Worm (Caenorhabditis elegans): ENCODE measurements around the gene hrde-1.

Gene hrde-1

DNA sequence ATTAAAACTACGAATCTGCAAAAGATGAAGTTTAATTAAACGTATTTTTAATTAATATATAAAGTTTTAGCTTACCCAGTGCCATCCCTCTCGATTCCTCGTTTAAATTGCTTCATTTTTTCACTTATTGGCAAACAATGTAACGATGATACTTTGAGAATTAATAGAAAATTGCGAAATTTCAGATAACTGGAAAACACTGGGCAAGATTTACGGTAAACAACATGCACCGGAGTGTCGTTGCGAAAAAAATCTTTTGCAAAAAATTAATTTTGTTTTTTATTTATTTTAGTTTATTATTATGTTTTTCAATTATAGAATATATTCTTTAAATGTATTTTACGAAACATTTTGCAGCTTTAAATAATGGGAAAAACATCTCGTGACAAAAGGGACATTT, 28.1 kb upstream of the hrde-1 start, which contains the start of the genes pelo-1 and R74.7 (continued):
- no peak for TF ChIP-seq alr-1 (tag; optimal IDR thresholded peaks at IDR 0.05; ENCODE audit: borderline replicate concordance)
- peak; percentile 19 to 33 for TF ChIP-seq efl-1 (optimal IDR thresholded peaks at IDR 0.05)
- peak in 1 of 2 experiments; percentile 25 for TF ChIP-seq efl-1 (GFP tag; optimal IDR thresholded peaks at IDR 0.05 in 1 of 2)
- no peak for TF ChIP-seq ztf-4 (tag; optimal IDR thresholded peaks at IDR 0.05)
- TF ChIP-seq Y116A8C.19 (tag; optimal IDR thresholded peaks at IDR 0.05; ENCODE audit: borderline replicate concordance), result no peak
- no peak for TF ChIP-seq fkh-10 (GFP tag; optimal IDR thresholded peaks at IDR 0.05)
- no peak for TF ChIP-seq pax-3 (tag; optimal IDR thresholded peaks at IDR 0.05)
- TF ChIP-seq mef-2 (tag; optimal IDR thresholded peaks at IDR 0.05), result no peak
- TF ChIP-seq F16B12.6 (tag; optimal IDR thresholded peaks at IDR 0.05), result no peak
- TF ChIP-seq ceh-63 (GFP tag; optimal IDR thresholded peaks at IDR 0.05), result no peak
- peak; percentile 1 for TF ChIP-seq nhr-20 (tag; optimal IDR thresholded peaks at IDR 0.05)
- no peak for TF ChIP-seq mab-9 (GFP tag; IDR thresholded peaks at IDR 0.05)
- TF ChIP-seq unc-30 (tag; optimal IDR thresholded peaks at IDR 0.05), result no peak
- TF ChIP-seq nhr-76 (tag; optimal IDR thresholded peaks at IDR 0.05), result no peak
- TF ChIP-seq blmp-1 (tag; optimal IDR thresholded peaks at IDR 0.05), result peak; percentile 29
- TF ChIP-seq grh-1 (GFP tag; IDR thresholded peaks at IDR 0.05), result no peak
- TF ChIP-seq nhr-77 (tag; optimal IDR thresholded peaks at IDR 0.05), result no peak
- TF ChIP-seq rnt-1 (tag; optimal IDR thresholded peaks at IDR 0.05), result no peak
- TF ChIP-seq mep-1 (tag; optimal IDR thresholded peaks at IDR 0.05), result peak; percentile 36
- no peak for TF ChIP-seq ets-5 (GFP tag; IDR thresholded peaks at IDR 0.05)
- peak; percentile 2 for TF ChIP-seq swsn-7 (tag; optimal IDR thresholded peaks at IDR 0.05)
- TF ChIP-seq C16A3.4 (tag; optimal IDR thresholded peaks at IDR 0.05), result no peak
- no peak for TF ChIP-seq elt-3 (tag; optimal IDR thresholded peaks at IDR 0.05)
- no peak for TF ChIP-seq lir-3 (tag; optimal IDR thresholded peaks at IDR 0.05; ENCODE audit: poor library complexity)
- no peak for TF ChIP-seq snpc-4 (tag; optimal IDR thresholded peaks at IDR 0.05)
- TF ChIP-seq nhr-71 (tag; optimal IDR thresholded peaks at IDR 0.05), result peak; percentile 41
- TF ChIP-seq isw-1 (GFP tag; IDR thresholded peaks at IDR 0.05), result no peak
- TF ChIP-seq aha-1 (tag; optimal IDR thresholded peaks at IDR 0.05), result no peak
- TF ChIP-seq ces-1 (GFP tag; optimal IDR thresholded peaks at IDR 0.05), result no peak
- peak in 1 of 3 experiments; percentile 29 for TF ChIP-seq dpl-1 (GFP tag; optimal IDR thresholded peaks at IDR 0.05)
- TF ChIP-seq lsy-2 (tag; optimal IDR thresholded peaks at IDR 0.05), result peak in 1 of 2 experiments; percentile 66

DNA sequence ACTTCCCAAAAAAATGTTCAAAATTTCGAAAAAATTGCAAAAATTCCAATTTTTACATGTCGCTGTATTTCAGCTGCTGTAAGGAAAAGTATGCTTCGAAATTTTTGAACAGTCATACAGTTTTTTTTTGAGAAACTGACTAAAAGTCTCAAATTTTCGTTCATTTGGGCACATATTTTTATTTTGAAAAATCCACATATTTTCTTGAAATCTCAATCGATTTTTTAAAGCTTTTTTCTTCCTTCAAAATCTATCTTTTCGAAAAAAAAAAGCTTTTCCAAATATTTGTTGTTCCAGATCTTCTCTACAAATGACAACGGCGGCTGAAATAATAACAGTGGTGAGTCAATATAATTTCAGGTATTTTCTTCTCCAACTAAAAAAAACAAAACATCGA, 21.0 kb upstream of the hrde-1 start, which contains the start of gene asd-1:
TSS of gene asd-1 (plus strand) at position 298 of the 397 bp plus-strand sequence.
- TF ChIP-seq aly-2 (tag; optimal IDR thresholded peaks at IDR 0.05), result no peak
- TF ChIP-seq nhr-28 (tag; optimal IDR thresholded peaks at IDR 0.05), result no peak
- TF ChIP-seq mab-9 (GFP tag; IDR thresholded peaks at IDR 0.05), result no peak
- TF ChIP-seq isw-1 (GFP tag; IDR thresholded peaks at IDR 0.05), result no peak
- no peak for TF ChIP-seq fos-1 (tag; optimal IDR thresholded peaks at IDR 0.05)
- TF ChIP-seq irx-1 (tag; optimal IDR thresholded peaks at IDR 0.05), result no peak
- TF ChIP-seq mdl-1 (tag; optimal IDR thresholded peaks at IDR 0.05), result no peak
- no peak for TF ChIP-seq aha-1 (tag; optimal IDR thresholded peaks at IDR 0.05)
- no peak for TF ChIP-seq Y116A8C.19 (tag; optimal IDR thresholded peaks at IDR 0.05; ENCODE audit: borderline replicate concordance)

DNA sequence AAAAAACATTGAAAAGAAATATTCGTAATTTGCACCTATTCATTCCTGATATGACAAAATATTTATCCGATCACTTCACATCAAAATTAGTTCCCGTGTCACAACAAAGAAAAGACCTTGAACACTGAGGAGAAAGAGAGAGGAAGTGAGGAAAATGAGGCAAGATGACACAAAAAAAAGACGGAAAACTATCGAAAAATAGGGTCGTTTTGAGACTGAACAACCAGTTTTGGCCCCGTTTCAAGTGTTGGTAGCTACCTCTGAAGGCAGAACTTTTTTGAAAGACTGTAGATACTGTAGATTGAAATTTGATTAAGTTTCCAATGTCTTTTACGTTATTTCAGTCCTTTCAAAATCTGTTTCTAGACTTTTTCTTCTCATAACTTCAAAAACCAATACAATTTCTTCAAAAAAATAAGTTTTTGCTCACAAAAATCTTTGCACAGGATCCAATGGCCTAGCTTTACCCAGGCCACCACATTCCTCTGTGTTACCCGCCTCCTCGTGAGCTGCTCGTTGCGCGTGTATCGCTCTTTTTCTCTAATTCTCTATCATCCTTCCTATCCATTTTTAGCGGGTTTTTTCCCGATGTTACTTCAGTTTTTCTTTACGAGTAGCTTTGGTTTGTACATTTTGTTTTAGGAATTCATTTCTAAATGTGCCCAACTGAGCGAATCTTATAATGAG, 20.5 kb upstream of the hrde-1 start:
- TF ChIP-seq fos-1 (tag; optimal IDR thresholded peaks at IDR 0.05) (peak; percentile 3), nhr-20 (tag; optimal IDR thresholded peaks at IDR 0.05) (peak; percentile 50), lin-13 (GFP tag; optimal IDR thresholded peaks at IDR 0.05) (no peak), nhr-12 (tag; optimal IDR thresholded peaks at IDR 0.05) (no peak), ztf-11 (tag; optimal IDR thresholded peaks at IDR 0.05) (peak in 1 of 2 experiments; percentile 58), pqm-1 (tag; optimal IDR thresholded peaks at IDR 0.05) (no peak), mef-2 (tag; optimal IDR thresholded peaks at IDR 0.05) (no peak), sup-37 (GFP tag; optimal IDR thresholded peaks at IDR 0.05) (no peak), tlp-1 (tag; optimal IDR thresholded peaks at IDR 0.05) (no peak), ceh-63 (GFP tag; optimal IDR thresholded peaks at IDR 0.05) (no peak), nhr-47 (tag; optimal IDR thresholded peaks at IDR 0.05) (peak; percentile 66), swsn-7 (tag; optimal IDR thresholded peaks at IDR 0.05) (peak; percentile 55), efl-1 (optimal IDR thresholded peaks at IDR 0.05) (peak; percentile 67 to 74), efl-1 (GFP tag; optimal IDR thresholded peaks at IDR 0.05 in 1 of 2) (peak; percentile 56 to 94), unc-98 (GFP tag; IDR thresholded peaks at IDR 0.05) (0 out of 2 replicates have a peak, but pooled peaks have one; percentile 49), nhr-71 (tag; optimal IDR thresholded peaks at IDR 0.05) (peak; percentile 84), ztf-4 (tag; optimal IDR thresholded peaks at IDR 0.05) (no peak), lin-15B (tag; optimal IDR thresholded peaks at IDR 0.05) (peak; percentile 59), irx-1 (tag; optimal IDR thresholded peaks at IDR 0.05) (peak; percentile 71), ets-5 (GFP tag; IDR thresholded peaks at IDR 0.05) (no peak), zip-4 (GFP tag; optimal IDR thresholded peaks at IDR 0.05) (peak; percentile 15), rnt-1 (tag; optimal IDR thresholded peaks at IDR 0.05) (peak; percentile 92), blmp-1 (tag; optimal IDR thresholded peaks at IDR 0.05) (no peak), egl-13 (tag; optimal IDR thresholded peaks at IDR 0.05) (peak; percentile 24), lsy-2 (tag; optimal IDR thresholded peaks at IDR 0.05) (peak; percentile 68 to 78)

All from whole organism, L1 larva.